Worm (Caenorhabditis elegans): ENCODE results near the gene nob-1.
A peak's percentile ranks its signal among the peaks of the same experiment; 100 is the strongest.

Gene nob-1

DNA sequence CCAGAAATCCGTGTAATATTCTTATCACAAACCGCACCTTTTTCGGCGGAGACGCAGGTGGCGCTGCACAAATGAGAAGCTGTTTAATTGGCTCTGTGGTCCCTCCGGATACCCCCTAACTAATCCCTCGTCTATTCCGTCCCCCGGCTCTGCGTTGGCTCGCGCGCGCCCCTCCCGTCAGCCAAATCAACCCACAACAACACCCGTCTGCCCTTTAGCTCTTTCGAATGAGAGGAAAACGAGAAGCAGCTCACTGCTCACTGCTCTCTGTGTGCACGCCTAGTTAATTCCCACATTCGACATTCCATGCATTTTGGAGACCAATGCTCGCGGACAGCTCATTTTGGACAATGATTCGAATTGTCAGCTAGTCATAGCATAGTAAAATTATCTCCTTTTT is 24.0 kb downstream of the nob-1 start:
- no peak for TF ChIP-seq hmg-11 (tag; optimal IDR thresholded peaks at IDR 0.05)
- no peak for TF ChIP-seq ama-1 (optimal IDR thresholded peaks at IDR 0.05)
- no peak for TF ChIP-seq elt-2 (tag; optimal IDR thresholded peaks at IDR 0.05)
- no peak for TF ChIP-seq R02D3.7 (tag; optimal IDR thresholded peaks at IDR 0.05)
- TF ChIP-seq pqm-1 (tag; optimal IDR thresholded peaks at IDR 0.05) = no peak
- TF ChIP-seq nhr-23 (tag; optimal IDR thresholded peaks at IDR 0.05) = no peak
- no peak for TF ChIP-seq nhr-25 (tag; optimal IDR thresholded peaks at IDR 0.05)
- no peak for TF ChIP-seq nhr-77 (tag; optimal IDR thresholded peaks at IDR 0.05)
- TF ChIP-seq ceh-9 (tag; optimal IDR thresholded peaks at IDR 0.05) = no peak
- no peak for TF ChIP-seq fos-1 (tag; optimal IDR thresholded peaks at IDR 0.05)
- TF ChIP-seq ZK546.5 (tag; optimal IDR thresholded peaks at IDR 0.05) = no peak
- no peak for TF ChIP-seq ceh-28 (tag; optimal IDR thresholded peaks at IDR 0.05)
- no peak for TF ChIP-seq lin-15B (tag; optimal IDR thresholded peaks at IDR 0.05)
- no peak for TF ChIP-seq nhr-11 (tag; optimal IDR thresholded peaks at IDR 0.05)
- no peak for TF ChIP-seq elt-3 (tag; optimal IDR thresholded peaks at IDR 0.05)

DNA sequence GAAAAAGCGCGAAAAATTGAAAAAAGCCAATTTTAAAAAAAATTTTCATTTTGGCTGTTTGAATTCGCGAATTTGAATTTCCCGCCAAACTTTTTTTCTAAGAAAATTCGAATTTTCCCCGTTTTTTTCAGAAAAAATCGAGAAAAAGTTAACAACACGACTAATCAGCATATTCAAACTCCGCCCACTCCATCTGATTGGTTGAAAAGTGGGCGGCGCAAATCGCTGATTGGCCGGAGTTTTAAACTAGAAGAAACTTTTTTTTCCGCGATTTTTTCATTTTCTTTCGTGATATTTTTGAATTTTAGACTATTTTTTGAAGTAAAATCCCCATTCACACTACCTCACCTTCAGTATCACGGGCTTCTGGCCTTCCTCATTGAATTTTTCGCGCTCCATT is 24.6 kb downstream of the nob-1 start:
- peak; percentile 92 for TF ChIP-seq nfya-1 (tag; optimal IDR thresholded peaks at IDR 0.05; ENCODE audit: insufficient read depth)
- TF ChIP-seq ZK546.5 (tag; optimal IDR thresholded peaks at IDR 0.05) = no peak

DNA sequence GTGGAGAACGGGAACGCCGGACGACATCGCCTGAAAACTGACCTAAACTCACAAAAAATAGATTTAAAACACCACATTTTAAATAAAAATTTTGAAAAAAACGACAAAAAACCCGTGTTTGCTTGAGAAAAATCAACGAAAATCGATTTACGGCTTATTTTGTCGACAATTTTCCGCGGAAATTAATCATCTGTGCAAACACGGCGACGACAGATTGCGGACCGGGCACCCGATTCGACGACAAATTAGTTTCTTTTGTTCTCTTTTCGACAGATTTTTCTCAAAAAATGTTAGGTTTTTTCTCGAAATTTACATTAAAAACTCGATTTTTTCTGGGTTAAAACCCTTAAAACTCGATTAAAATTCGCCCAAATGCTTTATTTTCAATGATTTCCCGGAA is 25.7 kb downstream of the nob-1 start, which contains the start of gene arx-3:
Gene arx-3, minus strand, starts transcription at position 30 of the 400 bp plus-strand sequence.
- TF ChIP-seq ama-1 (optimal IDR thresholded peaks at IDR 0.05) (no peak), aly-2 (tag; optimal IDR thresholded peaks at IDR 0.05) (no peak), lin-15B (tag; optimal IDR thresholded peaks at IDR 0.05) (peak; percentile 37), nhr-67 (tag; optimal IDR thresholded peaks at IDR 0.05) (no peak), nhr-23 (tag; optimal IDR thresholded peaks at IDR 0.05) (peak; percentile 10), nfya-1 (tag; optimal IDR thresholded peaks at IDR 0.05; ENCODE audit: insufficient read depth) (peak; percentile 72), mml-1 (tag; optimal IDR thresholded peaks at IDR 0.05) (no peak), elt-3 (tag; optimal IDR thresholded peaks at IDR 0.05) (no peak), pha-4 (tag; optimal IDR thresholded peaks at IDR 0.05) (peak; percentile 50), lsy-12 (tag; optimal IDR thresholded peaks at IDR 0.05) (no peak), ceh-28 (tag; optimal IDR thresholded peaks at IDR 0.05) (peak; percentile 41), egl-5 (tag; optimal IDR thresholded peaks at IDR 0.05) (peak; percentile 31), lin-39 (tag; optimal IDR thresholded peaks at IDR 0.05) (no peak), pqm-1 (tag; optimal IDR thresholded peaks at IDR 0.05) (peak; percentile 26)

DNA sequence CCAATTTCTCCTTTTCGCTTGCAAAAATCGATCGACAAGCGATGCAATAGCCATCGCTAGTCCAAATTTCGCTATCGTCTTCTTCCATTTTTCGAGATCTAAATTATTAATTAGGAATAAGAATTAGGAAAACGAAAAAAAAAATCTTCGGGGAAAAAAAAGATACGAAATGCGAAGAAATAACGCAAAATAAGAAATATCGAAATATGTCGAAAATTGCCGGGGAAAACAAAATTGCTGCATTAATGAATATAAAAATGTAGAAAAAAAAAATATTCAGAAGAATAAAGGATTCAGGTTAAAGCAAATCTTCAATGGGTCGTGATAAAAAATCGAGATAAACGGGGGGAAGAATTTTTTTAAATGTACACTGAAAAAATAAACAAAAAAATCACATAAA is 31.9 kb downstream of the nob-1 start, which contains the start of gene Y79H2A.3:
Gene Y79H2A.3, minus strand, starts transcription at position 101 of the 400 bp plus-strand sequence.
- TF ChIP-seq lsy-12 (tag; optimal IDR thresholded peaks at IDR 0.05) = no peak
- no peak for TF ChIP-seq ceh-9 (tag; optimal IDR thresholded peaks at IDR 0.05)
- TF ChIP-seq ZK546.5 (tag; optimal IDR thresholded peaks at IDR 0.05) = no peak
- TF ChIP-seq daf-12 (tag; optimal IDR thresholded peaks at IDR 0.05) = no peak
- TF ChIP-seq elt-2 (tag; optimal IDR thresholded peaks at IDR 0.05) = no peak
- no peak for TF ChIP-seq mdl-1 (tag; optimal IDR thresholded peaks at IDR 0.05)
- TF ChIP-seq snpc-4 (tag; optimal IDR thresholded peaks at IDR 0.05) = no peak
- TF ChIP-seq lin-39 (tag; optimal IDR thresholded peaks at IDR 0.05) = no peak
- no peak for TF ChIP-seq fkh-2 (tag; optimal IDR thresholded peaks at IDR 0.05)
- TF ChIP-seq ztf-4 (tag; optimal IDR thresholded peaks at IDR 0.05) = no peak
- TF ChIP-seq nhr-43 (tag; optimal IDR thresholded peaks at IDR 0.05; ENCODE audit: poor library complexity, severe bottlenecking) = no peak
- no peak for TF ChIP-seq ama-1 (optimal IDR thresholded peaks at IDR 0.05)
- no peak for TF ChIP-seq elt-1 (tag; optimal IDR thresholded peaks at IDR 0.05)
- TF ChIP-seq ztf-11 (tag; optimal IDR thresholded peaks at IDR 0.05) = no peak
- TF ChIP-seq nhr-25 (tag; optimal IDR thresholded peaks at IDR 0.05) = no peak
- TF ChIP-seq fkh-10 (GFP tag; optimal IDR thresholded peaks at IDR 0.05) = no peak
- TF ChIP-seq tbx-2 (tag; optimal IDR thresholded peaks at IDR 0.05) = no peak
- TF ChIP-seq eor-1 (tag; optimal IDR thresholded peaks at IDR 0.05) = no peak
- TF ChIP-seq aly-2 (tag; optimal IDR thresholded peaks at IDR 0.05) = no peak

DNA sequence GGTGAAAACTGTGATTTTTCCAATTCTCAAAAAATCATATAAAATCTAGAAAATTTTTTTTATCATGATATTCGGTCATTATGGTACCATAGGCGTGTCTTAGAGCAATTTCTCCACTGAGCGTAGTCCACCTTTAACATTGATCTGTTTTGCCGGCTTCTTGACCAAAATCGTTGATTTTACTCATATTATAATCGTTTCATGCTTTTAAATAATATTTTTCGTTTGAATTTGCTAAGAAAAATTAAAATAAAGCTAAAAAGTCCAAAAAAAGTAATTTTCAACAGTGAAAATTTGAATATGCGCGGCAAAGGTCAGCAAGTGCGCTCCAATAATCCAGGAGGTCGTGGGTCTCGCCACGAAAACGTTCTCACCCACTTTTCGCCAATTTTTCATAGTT is 43.1 kb downstream of the nob-1 start, which contains the start of gene Y79H2A.4:
Gene Y79H2A.4, plus strand, starts transcription at position 301 of the 400 bp plus-strand sequence.
- TF ChIP-seq nhr-77 (tag; optimal IDR thresholded peaks at IDR 0.05) = no peak
